Worm (Caenorhabditis elegans): Measurements from ENCODE around the gene F33A8.7.

DNA sequence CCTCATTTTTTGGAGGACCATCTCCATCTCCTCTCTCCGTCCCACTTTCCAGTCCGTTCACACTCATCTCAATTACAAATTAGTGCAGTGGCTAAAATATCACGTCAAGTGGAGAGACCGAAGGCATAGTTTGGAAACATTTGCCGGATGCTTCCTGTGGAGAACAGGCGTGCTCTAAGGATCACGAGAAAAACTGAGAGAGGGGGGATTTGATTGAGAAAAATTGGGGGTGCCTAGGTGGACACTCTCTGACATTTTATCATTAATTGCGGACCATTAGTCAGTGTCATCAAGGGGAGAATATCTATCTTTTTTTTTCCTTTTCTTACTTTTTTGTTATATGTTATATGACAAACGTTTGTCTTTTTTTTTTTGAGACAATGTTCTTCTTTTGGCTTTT, 43.4 kb downstream of the F33A8.7 start:
- TF ChIP-seq flt-1 (GFP tag; IDR thresholded peaks at IDR 0.05) (no peak), ztf-23 (GFP tag; IDR thresholded peaks at IDR 0.05) (no peak), cog-1 (tag; optimal IDR thresholded peaks at IDR 0.05) (no peak), klf-2 (GFP tag; conservative IDR thresholded peaks at IDR 0.05) (no peak), tab-1 (GFP tag; IDR thresholded peaks at IDR 0.05) (no peak), med-1 (GFP tag; optimal IDR thresholded peaks at IDR 0.05; ENCODE audit: insufficient read depth) (no peak), ztf-29 (GFP tag; IDR thresholded peaks at IDR 0.05) (no peak), T22C8.4 (GFP tag; IDR thresholded peaks at IDR 0.05) (no peak)
